2 worm cellular contexts compared by ENCODE assay signal in the genomic region with DNA sequence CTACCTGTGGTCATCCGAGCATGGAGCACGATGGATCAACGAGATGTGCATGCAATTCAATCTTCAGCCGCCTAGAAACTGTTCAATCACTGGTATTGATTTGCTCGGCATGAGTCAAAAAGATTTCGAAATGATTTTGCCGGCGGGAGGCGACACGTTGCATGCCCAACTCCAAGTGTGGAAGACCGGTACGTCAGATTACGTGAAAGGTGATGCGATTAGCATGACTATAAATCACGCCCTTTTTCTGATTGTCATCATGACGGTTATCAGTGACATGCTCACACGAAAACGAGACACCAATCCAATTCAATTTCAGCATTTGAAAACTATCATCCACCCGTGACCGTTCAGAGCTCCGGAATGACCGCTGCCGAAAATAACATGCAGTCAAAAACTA.
TF ChIP-seq lines count a peak whose summit lies in the region.

No protein-coding gene starts in this region.

TF ChIP-seq in whole organism, L4 larva, 104 proteins besides CTCF, POLR2A, EP300 and RAD21 (continued from another document):
- TF ChIP-seq lin-13 (GFP tag; optimal IDR thresholded peaks at IDR 0.05; lab: Kevin White, UChicago) (no peak), set-16 (GFP tag; IDR thresholded peaks at IDR 0.05; lab: Robert Waterston, UW) (no peak), nhr-10 (tag; optimal IDR thresholded peaks at IDR 0.05; lab: Kevin White, UChicago) (no peak), mep-1 (tag; optimal IDR thresholded peaks at IDR 0.05; lab: Kevin White, UChicago) (no peak), ceh-32 (tag; optimal IDR thresholded peaks at IDR 0.05; lab: Kevin White, UChicago; ENCODE audit: poor library complexity) (no peak), dve-1 (tag; optimal IDR thresholded peaks at IDR 0.05; lab: Kevin White, UChicago; ENCODE audit: insufficient read depth) (peak; percentile 49), lin-29 (GFP tag; IDR thresholded peaks at IDR 0.05; lab: Robert Waterston, UW) (no peak), fkh-10 (GFP tag; optimal IDR thresholded peaks at IDR 0.05; lab: Kevin White, UChicago) (no peak), daf-12 (tag; optimal IDR thresholded peaks at IDR 0.05; lab: Kevin White, UChicago) (no peak), zip-11 (GFP tag; IDR thresholded peaks at IDR 0.05; lab: Robert Waterston, UW) (no peak), daf-16 (GFP tag; optimal IDR thresholded peaks at IDR 0.05; lab: Kevin White, UChicago) (no peak), daf-16 (tag; optimal IDR thresholded peaks at IDR 0.05; lab: Kevin White, UChicago) (peak; percentile 34), ztf-11 (tag; optimal IDR thresholded peaks at IDR 0.05; lab: Kevin White, UChicago) (no peak), dmd-9 (GFP tag; IDR thresholded peaks at IDR 0.05; lab: Robert Waterston, UW) (no peak)
TF ChIP-seq in whole organism, L4 larva: peak in this region for 12.

TF ChIP-seq in whole organism, young adult, 124 proteins besides CTCF, POLR2A, EP300 and RAD21 (continued from another document):
- TF ChIP-seq zim-3 (tag; optimal IDR thresholded peaks at IDR 0.05; lab: Kevin White, UChicago) (no peak), egl-44 (GFP tag; IDR thresholded peaks at IDR 0.05; lab: Robert Waterston, UW) (no peak), hlh-12 (tag; optimal IDR thresholded peaks at IDR 0.05; lab: Kevin White, UChicago) (no peak), ceh-27 (GFP tag; optimal IDR thresholded peaks at IDR 0.05; lab: Kevin White, UChicago) (no peak), nfya-1 (tag; optimal IDR thresholded peaks at IDR 0.05; lab: Kevin White, UChicago; ENCODE audit: borderline replicate concordance, insufficient read depth) (no peak), unc-62 (GFP tag; optimal IDR thresholded peaks at IDR 0.05; lab: Kevin White, UChicago) (peak; percentile 60), nhr-80 (tag; optimal IDR thresholded peaks at IDR 0.05; lab: Kevin White, UChicago) (peak; percentile 52), ztf-28 (GFP tag; IDR thresholded peaks at IDR 0.05; lab: Robert Waterston, UW) (no peak), hlh-26 (GFP tag; conservative IDR thresholded peaks at IDR 0.05; lab: Robert Waterston, UW) (no peak), lin-26 (GFP tag; IDR thresholded peaks at IDR 0.05; lab: Robert Waterston, UW) (no peak), B0035.1 (tag; optimal IDR thresholded peaks at IDR 0.05; lab: Kevin White, UChicago) (no peak), chd-7 (tag; optimal IDR thresholded peaks at IDR 0.05; lab: Kevin White, UChicago) (no peak), rec-8 (tag; optimal IDR thresholded peaks at IDR 0.05; lab: Kevin White, UChicago) (no peak), F39B2.1 (GFP tag; IDR thresholded peaks at IDR 0.05; lab: Robert Waterston, UW) (no peak), Y67H2A.10 (GFP tag; conservative IDR thresholded peaks at IDR 0.05; lab: Robert Waterston, UW) (no peak), nhr-179 (tag; optimal IDR thresholded peaks at IDR 0.05; lab: Kevin White, UChicago) (no peak), B0261.1 (tag; optimal IDR thresholded peaks at IDR 0.05; lab: Kevin White, UChicago) (no peak), nhr-27 (tag; optimal IDR thresholded peaks at IDR 0.05; lab: Kevin White, UChicago) (no peak), lin-54 (GFP tag; optimal IDR thresholded peaks at IDR 0.05; lab: Kevin White, UChicago) (peak; percentile 16)
